Fruit fly (Drosophila melanogaster): ENCODE results near the gene CG46339.

CG46339 gene

dm6 chr3R:26875544-26876027, 40.0 kb upstream of the CG46339 start, which contains the start of gene Rb97D (continued):
- TF ChIP-seq Sox15 (GFP tag; optimal IDR thresholded peaks at IDR 0.05): peak; percentile 38
- peak; percentile 77 for TF ChIP-seq Hr39 (GFP tag; optimal IDR thresholded peaks at IDR 0.05)
- peak; percentile 62 for TF ChIP-seq Ets21C (GFP tag; optimal IDR thresholded peaks at IDR 0.05)
- TF ChIP-seq Smox (GFP tag; optimal IDR thresholded peaks at IDR 0.05): no peak
- TF ChIP-seq vri (GFP tag; optimal IDR thresholded peaks at IDR 0.05): peak; percentile 51
- TF ChIP-seq cyc (GFP tag; optimal IDR thresholded peaks at IDR 0.05): peak; percentile 53
- TF ChIP-seq dsx (GFP tag; optimal IDR thresholded peaks at IDR 0.05; ENCODE audit: poor library complexity, severe bottlenecking): peak; percentile 61
- TF ChIP-seq fd85E (GFP tag; optimal IDR thresholded peaks at IDR 0.05): no peak
- TF ChIP-seq CG11762 (GFP tag; optimal IDR thresholded peaks at IDR 0.05; ENCODE audit: insufficient read depth): no peak
- peak; percentile 72 for TF ChIP-seq topi (GFP tag; optimal IDR thresholded peaks at IDR 0.05)
- TF ChIP-seq Eip75B (GFP tag; optimal IDR thresholded peaks at IDR 0.05): peak; percentile 73
- TF ChIP-seq Met (GFP tag; optimal IDR thresholded peaks at IDR 0.05): peak; percentile 72
- TF ChIP-seq CG11902 (GFP tag; optimal IDR thresholded peaks at IDR 0.05): peak; percentile 52

dm6 chr3R:26876432-26876831, 39.1 kb upstream of the CG46339 start, which contains the start of gene CG5500:
Gene CG5500, plus strand, starts transcription at chr3R:26876630.
- no peak for TF ChIP-seq CG3032 (tag; optimal IDR thresholded peaks at IDR 0.05)
- TF ChIP-seq fkh (GFP tag; optimal IDR thresholded peaks at IDR 0.05): peak; percentile 83
- peak; percentile 14 for TF ChIP-seq esn (GFP tag; optimal IDR thresholded peaks at IDR 0.05)

dm6 chr3R:26876851-26877250, 38.7 kb upstream of the CG46339 start:
- no peak for TF ChIP-seq Ets96B (tag; optimal IDR thresholded peaks at IDR 0.05)
- no peak for TF ChIP-seq CG32006 (GFP tag; optimal IDR thresholded peaks at IDR 0.05)
- no peak for TF ChIP-seq acj6 (GFP tag; optimal IDR thresholded peaks at IDR 0.05)
- TF ChIP-seq CG15336 (GFP tag; IDR thresholded peaks at IDR 0.05): no peak
- no peak for TF ChIP-seq Hr39 (GFP tag; optimal IDR thresholded peaks at IDR 0.05)
- no peak for TF ChIP-seq Sox102F (GFP tag; optimal IDR thresholded peaks at IDR 0.05)
- TF ChIP-seq esn (GFP tag; optimal IDR thresholded peaks at IDR 0.05): no peak
- no peak for TF ChIP-seq topi (GFP tag; optimal IDR thresholded peaks at IDR 0.05)
- TF ChIP-seq CG7368 (GFP tag; optimal IDR thresholded peaks at IDR 0.05): no peak

- TF ChIP-seq lz (GFP tag; optimal IDR thresholded peaks at IDR 0.05): no peak
- TF ChIP-seq Eip75B (GFP tag; optimal IDR thresholded peaks at IDR 0.05): peak; percentile 6
- peak; percentile 11 for TF ChIP-seq CG1621 (tag; optimal IDR thresholded peaks at IDR 0.05)
- no peak for TF ChIP-seq Sox102F (GFP tag; optimal IDR thresholded peaks at IDR 0.05)
- TF ChIP-seq topi (GFP tag; optimal IDR thresholded peaks at IDR 0.05): peak; percentile 5
- peak; percentile 32 for TF ChIP-seq esn (GFP tag; optimal IDR thresholded peaks at IDR 0.05)
- peak; percentile 47 for TF ChIP-seq Eip78C (GFP tag)
- peak; percentile 11 for TF ChIP-seq dsx (GFP tag; optimal IDR thresholded peaks at IDR 0.05; ENCODE audit: poor library complexity, severe bottlenecking)
- peak; percentile 7; the same call in 1 of the 3 replicates for TF ChIP-seq CG6163 (GFP tag; IDR thresholded peaks at IDR 0.05)
- TF ChIP-seq CG9139 (GFP tag; optimal IDR thresholded peaks at IDR 0.05): no peak
- no peak for TF ChIP-seq pdm3 (GFP tag; optimal IDR thresholded peaks at IDR 0.05)
- TF ChIP-seq CG10669 (GFP tag; optimal IDR thresholded peaks at IDR 0.05): no peak
- TF ChIP-seq Sox15 (GFP tag; optimal IDR thresholded peaks at IDR 0.05): no peak
- no peak for TF ChIP-seq OdsH (GFP tag; optimal IDR thresholded peaks at IDR 0.05)
- TF ChIP-seq Hr4 (GFP tag; optimal IDR thresholded peaks at IDR 0.05): no peak
- TF ChIP-seq CG6808 (GFP tag; optimal IDR thresholded peaks at IDR 0.05): peak; percentile 12
- no peak for TF ChIP-seq CG6854 (GFP tag; optimal IDR thresholded peaks at IDR 0.05)
- TF ChIP-seq CG16779 (tag; optimal IDR thresholded peaks at IDR 0.05): no peak
- peak; percentile 23 for TF ChIP-seq vri (GFP tag; optimal IDR thresholded peaks at IDR 0.05)
- TF ChIP-seq CG4318 (GFP tag; optimal IDR thresholded peaks at IDR 0.05): no peak
- TF ChIP-seq Gug (GFP tag; IDR thresholded peaks at IDR 0.05): no peak
Measured at dm6 chr3R:26881121-26881895, 34.3 kb upstream of the CG46339 start, which contains the start of the genes ro and T48. Gene ro, minus strand, starts transcription at chr3R:26881171. Gene T48, plus strand, starts transcription at chr3R:26881734.
